Fruit fly (Drosophila melanogaster) whole organism, prepupa: Measurements from ENCODE around the gene CG12177.
A peak's percentile ranks its signal among the peaks of the same experiment; 100 is the strongest.

Experiments
- Blimp-1 ChIP-seq: fragments of 200-800 bp; sonication (Bioruptor generic); optimal IDR thresholded peaks from 3 replicates; lab custom pipeline; 2017; ENCODE audit warnings: missing biosample characterization, missing genetic modification characterization, mild to moderate bottlenecking, moderate library complexity, missing genetic modification reagents
- CG10631 ChIP-seq: fragments of 200-800 bp; sonication (Bioruptor generic); optimal IDR thresholded peaks from 2 replicates; lab custom pipeline; 2016; ENCODE audit warnings: missing biosample characterization, missing genetic modification characterization
- CG11762 ChIP-seq: fragments of 200-800 bp; sonication (Bioruptor generic); optimal IDR thresholded peaks from 3 replicates; lab custom pipeline; 2016; ENCODE audit warnings: missing biosample characterization, missing genetic modification characterization; ENCODE audit not compliant: insufficient read depth
- CG11902 ChIP-seq: fragments of 200-800 bp; sonication (Bioruptor generic); optimal IDR thresholded peaks from 3 replicates; lab custom pipeline; 2016; ENCODE audit warnings: missing biosample characterization, missing genetic modification characterization
- CG15336 ChIP-seq: fragments of 200-800 bp; sonication (Bioruptor generic); IDR thresholded peaks from 2 replicates; pipeline ENCODE4 v1.3.6; 2022; ENCODE audit warnings: missing biosample characterization, missing genetic modification characterization
- CG1621 ChIP-seq: fragments of 200-800 bp; sonication (Bioruptor generic); optimal IDR thresholded peaks from 3 replicates; lab custom pipeline; 2018; ENCODE audit warnings: missing biosample characterization, mild to moderate bottlenecking, missing genetic modification characterization
- CG16779 ChIP-seq: fragments of 200-800 bp; sonication (Bioruptor generic); optimal IDR thresholded peaks from 3 replicates; lab custom pipeline; 2017; ENCODE audit warnings: missing biosample characterization, mild to moderate bottlenecking, missing genetic modification characterization
- CG3032 ChIP-seq: fragments of 200-800 bp; optimal IDR thresholded peaks from 2 replicates; lab custom pipeline; 2019; ENCODE audit warnings: missing biosample characterization, mild to moderate bottlenecking, missing genetic modification characterization, moderate library complexity
- CG31627 ChIP-seq: fragments of 200-800 bp; sonication (Bioruptor generic); optimal IDR thresholded peaks from 3 replicates; lab custom pipeline; 2016; ENCODE audit warnings: missing biosample characterization, missing genetic modification characterization
- CG34406 ChIP-seq: fragments of 200-800 bp; sonication (Bioruptor generic); optimal IDR thresholded peaks from 3 replicates; lab custom pipeline; 2016; ENCODE audit warnings: missing biosample characterization, missing genetic modification characterization
- CG3919 ChIP-seq: fragments of 200-800 bp; sonication (Bioruptor generic); optimal IDR thresholded peaks from 3 replicates; lab custom pipeline; 2016; ENCODE audit warnings: missing biosample characterization, missing genetic modification characterization
- CG6276 ChIP-seq: fragments of 200-800 bp; sonication (Bioruptor generic); optimal IDR thresholded peaks from 2 replicates; lab custom pipeline; 2017; ENCODE audit warnings: missing biosample characterization, mild to moderate bottlenecking, missing genetic modification characterization
- CG6792 ChIP-seq: fragments of 200-800 bp; sonication (Bioruptor generic); optimal IDR thresholded peaks from 3 replicates; lab custom pipeline; 2016; ENCODE audit warnings: missing biosample characterization, missing genetic modification characterization
- CG6808 ChIP-seq: fragments of 200-800 bp; sonication (Bioruptor generic); optimal IDR thresholded peaks from 3 replicates; lab custom pipeline; 2017; ENCODE audit warnings: missing biosample characterization, missing genetic modification characterization, mild to moderate bottlenecking, moderate library complexity, missing genetic modification reagents
- CG7368 ChIP-seq: fragments of 200-800 bp; sonication (Bioruptor generic); optimal IDR thresholded peaks from 3 replicates; lab custom pipeline; 2016; ENCODE audit warnings: missing biosample characterization, missing genetic modification characterization
- CG8119 ChIP-seq: fragments of 200-800 bp; sonication (Bioruptor generic); IDR thresholded peaks from 3 replicates; pipeline ENCODE4 v1.3.6; 2022; ENCODE audit warnings: missing biosample characterization, missing genetic modification characterization
- CG8319 ChIP-seq: fragments of 200-800 bp; sonication (Bioruptor generic); optimal IDR thresholded peaks from 3 replicates; lab custom pipeline; 2016; ENCODE audit warnings: missing biosample characterization, missing genetic modification characterization
- CG9139 ChIP-seq: fragments of 200-800 bp; sonication (Bioruptor generic); optimal IDR thresholded peaks from 3 replicates; lab custom pipeline; 2017; ENCODE audit warnings: missing biosample characterization, mild to moderate bottlenecking, missing genetic modification characterization
- Eip75B ChIP-seq: fragments of 200-800 bp; sonication (Bioruptor generic); optimal IDR thresholded peaks from 3 replicates; lab custom pipeline; 2016; ENCODE audit warnings: missing biosample characterization, missing genetic modification characterization
- Eip93F ChIP-seq: fragments of 200-800 bp; sonication (Bioruptor generic); optimal IDR thresholded peaks from 2 replicates; lab custom pipeline; 2016; ENCODE audit warnings: missing biosample characterization, mild to moderate bottlenecking, missing genetic modification characterization
- Ets21C ChIP-seq: fragments of 200-800 bp; sonication (Bioruptor generic); optimal IDR thresholded peaks from 3 replicates; lab custom pipeline; 2016; ENCODE audit warnings: missing biosample characterization, missing genetic modification characterization
- Ets96B ChIP-seq: fragments of 200-800 bp; optimal IDR thresholded peaks from 2 replicates; lab custom pipeline; 2019; ENCODE audit warnings: missing biosample characterization, mild to moderate bottlenecking, missing genetic modification characterization, moderate library complexity
- Gug ChIP-seq: fragments of 200-800 bp; sonication (Bioruptor generic); IDR thresholded peaks from 2 replicates; pipeline ENCODE4 v1.3.6; 2022; ENCODE audit warnings: missing biosample characterization, missing genetic modification characterization
- Hr39 ChIP-seq: fragments of 200-800 bp; sonication (Bioruptor generic); optimal IDR thresholded peaks from 2 replicates; lab custom pipeline; 2016; ENCODE audit warnings: missing biosample characterization, missing genetic modification characterization
- Met ChIP-seq: fragments of 200-800 bp; sonication (Bioruptor generic); optimal IDR thresholded peaks from 3 replicates; lab custom pipeline; 2016; ENCODE audit warnings: missing biosample characterization, missing genetic modification characterization
- OdsH ChIP-seq: fragments of 200-800 bp; sonication (Bioruptor generic); optimal IDR thresholded peaks from 3 replicates; lab custom pipeline; 2016; ENCODE audit warnings: missing biosample characterization, missing genetic modification characterization
- Smox ChIP-seq: fragments of 200-800 bp; sonication (Bioruptor generic); optimal IDR thresholded peaks from 3 replicates; lab custom pipeline; 2016; ENCODE audit warnings: missing biosample characterization, missing genetic modification characterization
- Sox14 ChIP-seq: fragments of 200-800 bp; sonication (Bioruptor generic); optimal IDR thresholded peaks from 3 replicates; lab custom pipeline; 2016; ENCODE audit warnings: missing biosample characterization, missing genetic modification characterization
- Sox15 ChIP-seq: fragments of 200-800 bp; sonication (Bioruptor generic); optimal IDR thresholded peaks from 3 replicates; lab custom pipeline; 2016; ENCODE audit warnings: missing biosample characterization, missing genetic modification characterization
- cyc ChIP-seq: fragments of 200-800 bp; sonication (Bioruptor generic); optimal IDR thresholded peaks from 3 replicates; lab custom pipeline; 2016; ENCODE audit warnings: missing biosample characterization, missing genetic modification characterization
- dac ChIP-seq: fragments of 200-800 bp; sonication (Bioruptor generic); optimal IDR thresholded peaks from 2 replicates; lab custom pipeline; 2017; ENCODE audit warnings: missing biosample characterization, mild to moderate bottlenecking, missing genetic modification characterization
- dsx ChIP-seq: fragments of 200-800 bp; optimal IDR thresholded peaks from 3 replicates; lab custom pipeline; 2019; ENCODE audit warnings: missing biosample characterization, mild to moderate bottlenecking, missing genetic modification characterization, moderate library complexity; ENCODE audit not compliant: poor library complexity, severe bottlenecking
- esn ChIP-seq: fragments of 200-800 bp; sonication (Bioruptor generic); optimal IDR thresholded peaks from 2 replicates; lab custom pipeline; 2016; ENCODE audit warnings: missing biosample characterization, mild to moderate bottlenecking, missing genetic modification characterization, moderate library complexity
- fd59A ChIP-seq: fragments of 200-800 bp; sonication (Bioruptor generic); optimal IDR thresholded peaks from 2 replicates; lab custom pipeline; 2017; ENCODE audit warnings: missing biosample characterization, mild to moderate bottlenecking, missing genetic modification characterization, missing genetic modification reagents
- fd85E ChIP-seq: fragments of 200-800 bp; sonication (Bioruptor generic); optimal IDR thresholded peaks from 3 replicates; lab custom pipeline; 2016; ENCODE audit warnings: missing biosample characterization, missing genetic modification characterization
- fkh ChIP-seq: fragments of 200-800 bp; sonication (Bioruptor generic); optimal IDR thresholded peaks from 3 replicates; lab custom pipeline; 2017; ENCODE audit warnings: missing biosample characterization, mild to moderate bottlenecking, missing genetic modification characterization, moderate library complexity
- net ChIP-seq: fragments of 200-800 bp; sonication (Bioruptor generic); optimal IDR thresholded peaks from 3 replicates; lab custom pipeline; 2016; ENCODE audit warnings: missing biosample characterization, missing genetic modification characterization
- spab ChIP-seq: fragments of 200-800 bp; sonication (Bioruptor generic); optimal IDR thresholded peaks from 2 replicates; lab custom pipeline; 2017; ENCODE audit warnings: missing biosample characterization, mild to moderate bottlenecking, missing genetic modification characterization, missing genetic modification reagents
- ss ChIP-seq, 2 experiments: fragments of 200-800 bp; sonication (Bioruptor generic); optimal IDR thresholded peaks; 2 replicates in 1 of 2; 3 replicates in 1 of 2; lab custom pipeline; 2017 to 2018; ENCODE audit warnings: mild to moderate bottlenecking in 2 of 2, missing biosample characterization in 2 of 2, missing genetic modification characterization in 2 of 2, moderate library complexity in 1 of 2
- svp ChIP-seq: fragments of 200-800 bp; sonication (Bioruptor generic); peaks from one replicate; lab custom pipeline; 2016; ENCODE audit warnings: missing biosample characterization, missing genetic modification characterization
- topi ChIP-seq: fragments of 200-800 bp; sonication (Bioruptor generic); optimal IDR thresholded peaks from 3 replicates; lab custom pipeline; 2016; ENCODE audit warnings: missing biosample characterization, missing genetic modification characterization

The CG12177 gene

dm6 chrX:13634254-13634999 lies 45.9 kb downstream of the CG12177 start (continued):
- no peak for TF ChIP-seq CG11762
- peak; percentile 8 for TF ChIP-seq CG3919 (GFP tag; lab: Kevin White, UChicago)
- TF ChIP-seq Eip93F, result no peak
- no peak for TF ChIP-seq ss (GFP tag; optimal IDR thresholded peaks at IDR 0.05; lab: Kevin White, UChicago)
- TF ChIP-seq svp, result peak; percentile 94
- TF ChIP-seq CG10631, result no peak
- no peak for TF ChIP-seq dac (GFP tag; lab: Kevin White, UChicago)
- no peak for TF ChIP-seq CG6276 (GFP tag; lab: Kevin White, UChicago)
- no peak for TF ChIP-seq CG1621 (tag; lab: Kevin White, UChicago)
- TF ChIP-seq net, result no peak
- no peak for TF ChIP-seq CG6808 (GFP tag; lab: Kevin White, UChicago)
- peak; percentile 16 for TF ChIP-seq Sox15 (GFP tag; lab: Kevin White, UChicago)
- TF ChIP-seq, all 60 proteins: peak for 32

- TF ChIP-seq fkh (GFP tag; lab: Kevin White, UChicago) (peak; percentile 35), esn (GFP tag; lab: Kevin White, UChicago) (no peak)
These were observed 46.9 kb downstream of the CG12177 start for dm6 chrX:13633298-13633891.

dm6 chrX:13632606-13633005 lies 47.7 kb downstream of the CG12177 start:
- TF ChIP-seq CG11902 (GFP tag; lab: Kevin White, UChicago) (no peak), CG15336 (no peak), fkh (GFP tag; lab: Kevin White, UChicago) (peak; percentile 78), Eip75B (GFP tag; lab: Kevin White, UChicago) (no peak), svp (no peak)

dm6 chrX:13630290-13630900 lies 49.9 kb downstream of the CG12177 start:
- TF ChIP-seq Hr39 (GFP tag; lab: Kevin White, UChicago), result peak; percentile 65
- TF ChIP-seq CG3032, result no peak
- peak; percentile 58 for TF ChIP-seq cyc (GFP tag; lab: Kevin White, UChicago)
- no peak for TF ChIP-seq CG11902 (GFP tag; lab: Kevin White, UChicago)
- no peak for TF ChIP-seq dsx (GFP tag; lab: Kevin White, UChicago)
- peak; percentile 36 for TF ChIP-seq Ets21C
- peak; percentile 8 for TF ChIP-seq Sox15 (GFP tag; lab: Kevin White, UChicago)
- TF ChIP-seq fd85E (GFP tag; lab: Kevin White, UChicago), result no peak
- TF ChIP-seq Blimp-1 (GFP tag; lab: Kevin White, UChicago), result no peak
- peak; percentile 10 for TF ChIP-seq net
- TF ChIP-seq CG6808 (GFP tag; lab: Kevin White, UChicago), result no peak
- TF ChIP-seq Ets96B, result no peak
- TF ChIP-seq topi (GFP tag; lab: Kevin White, UChicago), result peak; percentile 65
- peak; percentile 21 for TF ChIP-seq CG10631
- TF ChIP-seq CG7368 (GFP tag; lab: Kevin White, UChicago), result no peak
- peak; percentile 49; the same call in 1 of the 2 replicates for TF ChIP-seq CG15336
- no peak for TF ChIP-seq CG1621 (tag; lab: Kevin White, UChicago)
- TF ChIP-seq CG6792 (GFP tag; lab: Kevin White, UChicago), result peak; percentile 52
- TF ChIP-seq Eip93F, result no peak
- TF ChIP-seq CG8319, result peak; percentile 17
- no peak for TF ChIP-seq spab (GFP tag; lab: Kevin White, UChicago)
- TF ChIP-seq CG16779, result no peak
- peak; percentile 23 for TF ChIP-seq Smox (GFP tag; lab: Kevin White, UChicago)
- TF ChIP-seq Eip75B (GFP tag; lab: Kevin White, UChicago), result peak; percentile 36
- no peak for TF ChIP-seq Gug (GFP tag; lab: Robert Waterston, UW)
- TF ChIP-seq fd59A, result no peak
- peak; percentile 41 for TF ChIP-seq CG34406 (GFP tag; lab: Kevin White, UChicago)
- TF ChIP-seq CG8119 (GFP tag; lab: Robert Waterston, UW), result 0 out of 3 replicates have a peak, but pooled peaks have one; percentile 31
- TF ChIP-seq Sox14, result peak; percentile 30
- TF ChIP-seq CG31627 (GFP tag; lab: Kevin White, UChicago), result peak; percentile 62
- no peak for TF ChIP-seq CG9139
- TF ChIP-seq OdsH (GFP tag; lab: Kevin White, UChicago), result peak; percentile 48
- peak; percentile 46 for TF ChIP-seq CG3919 (GFP tag; lab: Kevin White, UChicago)
- no peak for TF ChIP-seq fkh (GFP tag; lab: Kevin White, UChicago)
- TF ChIP-seq Met, result peak; percentile 51
